Worm (Caenorhabditis elegans) whole organism, L4/young adult: ENCODE measurements around the gene ykt-6.

ENCODE experiments used
- W03F9.2 ChIP-seq: fragments of 150-350 bp; optimal IDR thresholded peaks from 2 replicates; lab custom pipeline; 2014; ENCODE audit warnings: missing biosample characterization, missing genetic modification characterization
- dao-5 ChIP-seq: sonication (generic microtip); optimal IDR thresholded peaks from 2 replicates; lab custom pipeline; 2016; ENCODE audit warnings: missing genotype, missing genetic modification characterization, moderate library complexity, missing compliant biosample characterization
- him-1 ChIP-seq: sonication (generic microtip); optimal IDR thresholded peaks from 2 replicates; lab custom pipeline; 2016; ENCODE audit warnings: missing genotype, missing genetic modification reagents, missing genetic modification characterization, missing compliant biosample characterization

DNA sequence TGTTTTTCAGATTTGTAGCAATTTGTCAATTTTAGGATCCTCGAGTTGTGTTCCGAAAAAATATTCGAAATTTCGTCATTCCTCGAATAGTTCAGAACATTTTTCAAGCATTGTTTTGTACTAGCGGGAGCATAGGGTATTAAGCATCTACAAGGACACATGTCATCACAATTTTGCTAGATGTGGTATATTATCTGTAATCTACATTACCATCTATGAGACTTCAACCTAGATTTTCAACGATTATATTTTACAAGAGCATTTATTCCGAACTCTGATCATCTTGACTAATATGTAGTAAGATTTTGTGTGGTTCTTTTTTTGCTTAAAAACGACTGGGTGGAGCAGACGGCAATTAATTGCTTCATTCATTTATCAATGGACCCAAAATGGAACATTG, 24.4 kb downstream of the ykt-6 start:
- TF ChIP-seq W03F9.2 (tag; lab: Kevin White, UChicago) (no peak), him-1 (tag; lab: Kevin White, UChicago) (no peak), dao-5 (no peak)
